Worm (Caenorhabditis elegans) whole organism, L1 larva: ENCODE data around the gene T21E8.7.

Experiments used
- C04F5.9 ChIP-seq: sonication (generic microtip); optimal IDR thresholded peaks from 2 replicates; lab custom pipeline; 2016; ENCODE audit warnings: missing genetic modification characterization, missing compliant biosample characterization
- aha-1 ChIP-seq: fragments of 150-350 bp; optimal IDR thresholded peaks from 2 replicates; lab custom pipeline; 2014; ENCODE audit warnings: missing biosample characterization, missing genetic modification characterization
- alr-1 ChIP-seq: fragments of 200-800 bp; sonication (Bioruptor generic); optimal IDR thresholded peaks from 2 replicates; lab custom pipeline; 2018; ENCODE audit warnings: borderline replicate concordance, mild to moderate bottlenecking, missing genetic modification characterization, missing compliant biosample characterization
- ama-1 ChIP-seq: fragments of 150-350 bp; optimal IDR thresholded peaks from 2 replicates; lab custom pipeline; 2014
- ces-1 ChIP-seq: fragments of 150-350 bp; optimal IDR thresholded peaks from 2 replicates; lab custom pipeline; 2014; ENCODE audit warnings: missing biosample characterization, missing genetic modification reagents, missing genetic modification characterization
- dpl-1 ChIP-seq, 3 experiments: fragments of 150-350 bp in 2 of 3; sonication (generic microtip) in 1 of 3; optimal IDR thresholded peaks; 2 replicates each; lab custom pipeline; 2014 to 2017; ENCODE audit warnings: missing biosample characterization in 3 of 3, missing genetic modification characterization in 3 of 3, missing genetic modification reagents in 3 of 3
- efl-1 ChIP-seq, 4 experiments: fragments of 150-350 bp; optimal IDR thresholded peaks in 3 of 4; peaks in 1 of 4; 1 replicate in 1 of 4; 2 replicates in 3 of 4; lab custom pipeline; 2014; ENCODE audit warnings: missing biosample characterization in 2 of 4, missing genetic modification characterization in 2 of 4, missing genetic modification reagents in 2 of 4
- elt-3 ChIP-seq, 6 experiments: fragments of 150-350 bp in 1 of 6; sonication (generic microtip); optimal IDR thresholded peaks; 2 replicates each; lab custom pipeline; 2017 to 2018; ENCODE audit warnings: missing biosample characterization in 6 of 6, missing genetic modification characterization in 6 of 6, inconsistent platforms in 1 of 6
- fkh-10 ChIP-seq: sonication (generic microtip); optimal IDR thresholded peaks from 2 replicates; lab custom pipeline; 2017; ENCODE audit warnings: missing biosample characterization, missing genetic modification reagents, missing genetic modification characterization
- grh-1 ChIP-seq: fragments of 200-800 bp; sonication (Bioruptor generic); IDR thresholded peaks from 2 replicates; pipeline ENCODE4 v1.3.6; 2022; ENCODE audit warnings: missing genetic modification reagents, missing genetic modification characterization, missing compliant biosample characterization
- isw-1 ChIP-seq: fragments of 200-800 bp; sonication (Bioruptor generic); IDR thresholded peaks from 2 replicates; pipeline ENCODE4 v1.3.6; 2022; ENCODE audit warnings: missing genetic modification characterization, missing compliant biosample characterization
- lin-13 ChIP-seq: fragments of 150-350 bp; optimal IDR thresholded peaks from 2 replicates; lab custom pipeline; 2014; ENCODE audit warnings: missing biosample characterization, missing genetic modification reagents, missing genetic modification characterization
- lin-14 ChIP-seq: fragments of 200-800 bp; sonication (Bioruptor generic); optimal IDR thresholded peaks from 2 replicates; lab custom pipeline; 2018; ENCODE audit warnings: mild to moderate bottlenecking, missing genetic modification characterization, moderate library complexity, missing compliant biosample characterization
- lin-35 ChIP-seq, 2 experiments: fragments of 150-350 bp; optimal IDR thresholded peaks; 2 replicates each; lab custom pipeline; 2014; ENCODE audit warnings: missing biosample characterization in 2 of 2, missing genetic modification characterization in 2 of 2, missing genetic modification reagents in 2 of 2
- lin-39 ChIP-seq: fragments of 150-350 bp; optimal IDR thresholded peaks from 2 replicates; lab custom pipeline; 2014; ENCODE audit warnings: missing biosample characterization, missing genetic modification reagents, missing genetic modification characterization
- lsy-2 ChIP-seq, 2 experiments: fragments of 150-350 bp; optimal IDR thresholded peaks; 2 replicates each; lab custom pipeline; 2014; ENCODE audit warnings: missing biosample characterization in 2 of 2, missing genetic modification characterization in 2 of 2
- mdl-1 ChIP-seq, 2 experiments: fragments of 150-350 bp; optimal IDR thresholded peaks; 2 replicates each; lab custom pipeline; 2014 to 2017; ENCODE audit warnings: missing biosample characterization in 2 of 2, missing genetic modification characterization in 2 of 2, inconsistent platforms in 1 of 2
- nhr-19 ChIP-seq: fragments of 200-800 bp; sonication (Bioruptor generic); conservative IDR thresholded peaks from 2 replicates; pipeline ENCODE4 v1.3.6; 2022; ENCODE audit warnings: missing genetic modification characterization, missing compliant biosample characterization
- nhr-20 ChIP-seq: sonication (generic microtip); optimal IDR thresholded peaks from 2 replicates; lab custom pipeline; 2016; ENCODE audit warnings: mild to moderate bottlenecking, missing genetic modification characterization, missing compliant biosample characterization
- nhr-47 ChIP-seq: sonication (generic microtip); optimal IDR thresholded peaks from 2 replicates; lab custom pipeline; 2016; ENCODE audit warnings: mild to moderate bottlenecking, missing genetic modification characterization, moderate library complexity, missing compliant biosample characterization
- nhr-71 ChIP-seq: sonication (generic microtip); optimal IDR thresholded peaks from 2 replicates; lab custom pipeline; 2016; ENCODE audit warnings: mild to moderate bottlenecking, missing genetic modification characterization, moderate library complexity, missing compliant biosample characterization
- pax-3 ChIP-seq: fragments of 200-800 bp; sonication (Bioruptor generic); optimal IDR thresholded peaks from 2 replicates; lab custom pipeline; 2018; ENCODE audit warnings: mild to moderate bottlenecking, missing genetic modification characterization, moderate library complexity, missing compliant biosample characterization
- rnt-1 ChIP-seq: sonication (generic microtip); optimal IDR thresholded peaks from 2 replicates; lab custom pipeline; 2016; ENCODE audit warnings: mild to moderate bottlenecking, missing genetic modification characterization, moderate library complexity, missing compliant biosample characterization
- skn-1 ChIP-seq: fragments of 150-350 bp; optimal IDR thresholded peaks from 2 replicates; lab custom pipeline; 2014; ENCODE audit warnings: missing biosample characterization, missing genetic modification characterization
- tbx-2 ChIP-seq: sonication (generic microtip); optimal IDR thresholded peaks from 2 replicates; lab custom pipeline; 2016; ENCODE audit warnings: missing genetic modification characterization, missing compliant biosample characterization
- tlp-1 ChIP-seq: fragments of 150-350 bp; optimal IDR thresholded peaks from 2 replicates; lab custom pipeline; 2014; ENCODE audit warnings: missing biosample characterization, missing genetic modification characterization
- unc-130 ChIP-seq: fragments of 150-350 bp; optimal IDR thresholded peaks from 2 replicates; lab custom pipeline; 2017; ENCODE audit warnings: missing biosample characterization, missing genetic modification characterization, inconsistent platforms
- unc-30 ChIP-seq: sonication (generic microtip); optimal IDR thresholded peaks from 2 replicates; lab custom pipeline; 2017; ENCODE audit warnings: missing biosample characterization, missing genetic modification characterization
- zag-1 ChIP-seq: fragments of 150-350 bp; optimal IDR thresholded peaks from 2 replicates; lab custom pipeline; 2014; ENCODE audit warnings: missing biosample characterization, missing genetic modification characterization
- zip-4 ChIP-seq: fragments of 200-800 bp; sonication (Bioruptor generic); optimal IDR thresholded peaks from 2 replicates; lab custom pipeline; 2018; ENCODE audit warnings: mild to moderate bottlenecking, missing genetic modification characterization, moderate library complexity, missing compliant biosample characterization

The T21E8.7 gene

ce11 chrX:10846898-10847297 is 36.4 kb upstream of the T21E8.7 start (continued):
- TF ChIP-seq lin-14 (GFP tag; lab: Kevin White, UChicago) (peak; percentile 8), zag-1 (no peak), lin-35 (GFP tag; optimal IDR thresholded peaks at IDR 0.05; lab: Kevin White, UChicago) (peak in 1 of 2 experiments; percentile 34), nhr-20 (peak; percentile 54)

DNA sequence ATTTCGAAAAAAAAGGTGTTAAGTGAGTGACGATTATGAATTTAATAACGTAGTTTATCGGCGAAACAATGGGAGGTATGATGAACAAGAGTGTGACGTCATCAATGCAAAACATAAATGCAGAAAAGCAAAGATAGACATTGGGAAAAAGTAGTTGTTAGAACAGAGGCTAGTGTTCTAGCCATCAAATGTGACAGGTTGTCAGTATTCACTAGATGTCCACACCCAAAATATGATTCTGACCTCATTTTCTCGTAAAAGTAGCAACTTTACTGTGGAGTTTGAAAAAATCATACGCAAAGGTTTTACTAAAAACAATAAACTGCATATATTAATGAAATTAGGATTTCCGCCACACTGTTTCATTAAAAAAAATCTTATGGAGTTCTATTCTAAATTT is 32.1 kb upstream of the T21E8.7 start:
- TF ChIP-seq unc-30 (no peak), elt-3 (tag; optimal IDR thresholded peaks at IDR 0.05; lab: Kevin White, UChicago) (no peak), ces-1 (GFP tag; lab: Kevin White, UChicago) (no peak)

- TF ChIP-seq skn-1 (no peak), nhr-47 (tag; lab: Kevin White, UChicago) (no peak), dpl-1 (GFP tag; optimal IDR thresholded peaks at IDR 0.05; lab: Kevin White, UChicago) (no peak), mdl-1 (tag; optimal IDR thresholded peaks at IDR 0.05; lab: Kevin White, UChicago) (no peak), pax-3 (no peak), unc-130 (tag; lab: Kevin White, UChicago) (no peak), lin-39 (no peak)
- TF ChIP-seq, all 84 proteins: peak for 0
Measured at ce11 chrX:10851735-10852134, 31.6 kb upstream of the T21E8.7 start.

DNA sequence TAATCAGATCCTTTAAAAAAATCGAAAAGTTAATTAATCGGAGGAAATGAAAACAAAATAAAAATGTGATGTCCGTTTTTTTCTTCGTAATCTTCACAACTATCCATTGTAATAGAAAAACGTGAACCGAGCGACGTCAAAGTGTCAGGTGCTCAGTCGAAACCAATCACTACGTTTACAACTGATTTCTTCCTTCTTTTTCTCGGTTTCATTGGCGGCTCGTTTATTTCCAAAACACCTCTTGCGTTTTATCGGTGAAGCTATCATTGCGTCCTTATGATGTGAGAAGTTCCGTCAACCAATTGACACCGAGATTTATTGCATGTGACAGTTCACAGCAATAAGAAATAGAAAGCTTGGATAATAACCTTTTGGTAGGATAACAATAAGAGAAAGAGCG is 30.0 kb upstream of the T21E8.7 start:
- TF ChIP-seq rnt-1 (tag; lab: Kevin White, UChicago), result peak; percentile 80
- peak; percentile 81 for TF ChIP-seq lin-14 (GFP tag; lab: Kevin White, UChicago)
- no peak for TF ChIP-seq C04F5.9
- no peak for TF ChIP-seq isw-1 (GFP tag; lab: Robert Waterston, UW)
- no peak for TF ChIP-seq alr-1 (tag; lab: Kevin White, UChicago)
- no peak for TF ChIP-seq nhr-47 (tag; lab: Kevin White, UChicago)
- peak; percentile 78 for TF ChIP-seq nhr-71 (tag; lab: Kevin White, UChicago)
- TF ChIP-seq lin-13 (GFP tag; lab: Kevin White, UChicago), result peak; percentile 2
- TF ChIP-seq efl-1 (optimal IDR thresholded peaks at IDR 0.05; lab: Kevin White, UChicago), result no peak
- TF ChIP-seq efl-1 (GFP tag; optimal IDR thresholded peaks at IDR 0.05 in 1 of 2; lab: Kevin White, UChicago), result peak in 1 of 2 experiments; percentile 13
- TF ChIP-seq tbx-2 (tag; lab: Kevin White, UChicago), result peak; percentile 21
- TF ChIP-seq ama-1 (lab: Kevin White, UChicago), result no peak
- TF ChIP-seq lsy-2 (tag; optimal IDR thresholded peaks at IDR 0.05; lab: Kevin White, UChicago), result peak in 1 of 2 experiments; percentile 44
- TF ChIP-seq nhr-20, result peak; percentile 31
- no peak for TF ChIP-seq unc-30
- TF ChIP-seq unc-130 (tag; lab: Kevin White, UChicago), result peak; percentile 59
- TF ChIP-seq nhr-19 (GFP tag; lab: Robert Waterston, UW), result peak; percentile 41

DNA sequence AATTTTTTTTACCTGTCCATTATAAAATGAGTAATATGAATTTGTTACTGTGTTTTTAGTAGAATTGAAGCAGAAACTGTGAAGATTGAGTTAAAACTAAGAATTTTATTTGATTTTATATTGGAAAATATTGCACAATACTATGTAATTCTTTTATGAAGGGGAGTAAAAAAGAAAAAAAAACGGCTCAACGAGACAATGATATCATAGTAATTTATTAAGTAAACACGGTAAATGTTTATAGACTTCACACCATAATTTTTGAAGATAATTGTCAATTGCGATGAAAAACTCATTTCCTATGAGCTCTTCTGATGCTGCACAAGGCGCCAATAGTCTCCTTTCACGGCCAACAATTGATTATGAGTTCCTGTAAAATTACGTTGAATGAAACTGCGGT is 24.1 kb upstream of the T21E8.7 start, which contains the start of gene pgp-5:
pgp-5 (minus strand) TSS at position 87 of the 400 bp plus-strand sequence.
- TF ChIP-seq aha-1 (tag; lab: Kevin White, UChicago) (no peak), fkh-10 (no peak), zip-4 (GFP tag; lab: Kevin White, UChicago) (no peak)

DNA sequence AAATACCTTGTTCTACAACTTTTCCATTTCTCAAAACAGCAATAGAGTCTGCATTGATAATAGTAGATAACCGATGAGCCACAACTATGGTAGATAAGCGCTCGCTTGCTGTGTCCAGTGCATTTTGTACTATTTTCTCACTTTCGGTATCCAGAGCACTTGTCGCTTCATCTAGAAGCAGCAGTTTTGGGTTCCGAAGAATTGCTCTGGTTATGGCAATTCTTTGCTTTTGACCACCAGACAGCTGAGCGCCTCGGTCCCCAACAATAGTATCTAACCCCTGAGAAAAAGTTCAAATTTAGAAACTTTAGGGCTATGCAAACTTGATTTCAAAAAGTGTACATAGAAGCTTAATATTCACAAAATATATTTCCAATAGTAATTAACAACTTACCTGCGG is 23.7 kb upstream of the T21E8.7 start:
- TF ChIP-seq fkh-10, result no peak
- TF ChIP-seq, all 84 proteins: peak for 0

DNA sequence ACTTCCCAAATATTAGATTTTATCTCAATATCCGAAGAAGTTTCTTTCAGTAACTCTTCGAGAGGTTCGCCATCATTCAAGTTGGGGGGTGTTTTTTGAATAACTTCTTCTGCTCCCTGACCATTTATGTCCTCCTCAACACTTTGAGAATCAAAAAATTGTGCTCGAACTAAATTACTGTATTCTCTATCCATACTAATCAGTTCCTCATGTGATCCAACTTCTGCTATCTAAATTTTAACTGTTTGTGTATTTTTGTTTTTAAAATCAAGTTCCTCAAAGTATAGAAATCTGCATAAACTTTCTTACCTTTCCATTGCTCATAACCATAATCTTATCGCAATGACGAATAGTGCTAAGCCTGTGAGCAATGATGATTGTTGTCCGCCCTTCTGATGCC is 21.6 kb upstream of the T21E8.7 start:
- no peak for TF ChIP-seq efl-1 (optimal IDR thresholded peaks at IDR 0.05; lab: Kevin White, UChicago)
- peak in 1 of 2 experiments; percentile 33 for TF ChIP-seq efl-1 (GFP tag; optimal IDR thresholded peaks at IDR 0.05 in 1 of 2; lab: Kevin White, UChicago)
- no peak for TF ChIP-seq grh-1
- TF ChIP-seq tlp-1 (tag; lab: Kevin White, UChicago), result no peak
- TF ChIP-seq, all 84 proteins: peak for 1
